Worm (Caenorhabditis elegans) whole organism, L1 larva: Measurements from ENCODE around the gene srh-19.
A peak's percentile ranks its signal among the peaks of the same experiment; 100 is the strongest.

ENCODE experiments used
- F16B12.6 ChIP-seq: fragments of 150-350 bp; optimal IDR thresholded peaks from 2 replicates; lab custom pipeline; 2014; ENCODE audit warnings: missing biosample characterization, missing genetic modification characterization
- Y116A8C.19 ChIP-seq: sonication (generic microtip); optimal IDR thresholded peaks from 2 replicates; lab custom pipeline; 2016; ENCODE audit warnings: missing compliant biosample characterization, missing genetic modification characterization, borderline replicate concordance
- aly-2 ChIP-seq: fragments of 150-350 bp; optimal IDR thresholded peaks from 2 replicates; lab custom pipeline; 2014; ENCODE audit warnings: missing biosample characterization, missing genetic modification characterization
- blmp-1 ChIP-seq: fragments of 150-350 bp; optimal IDR thresholded peaks from 2 replicates; lab custom pipeline; 2014; ENCODE audit warnings: missing biosample characterization, missing genetic modification characterization
- ceh-88 ChIP-seq: fragments of 200-800 bp; sonication (Bioruptor generic); IDR thresholded peaks from 2 replicates; pipeline ENCODE4 v1.3.6; 2022; ENCODE audit warnings: missing genetic modification characterization, missing compliant biosample characterization
- dpl-1 ChIP-seq, 3 experiments: fragments of 150-350 bp in 2 of 3; sonication (generic microtip) in 1 of 3; optimal IDR thresholded peaks; 2 replicates each; lab custom pipeline; 2014 to 2017; ENCODE audit warnings: missing biosample characterization in 3 of 3, missing genetic modification characterization in 3 of 3, missing genetic modification reagents in 3 of 3
- efl-3 ChIP-seq: fragments of 200-800 bp; sonication (Bioruptor generic); optimal IDR thresholded peaks from 2 replicates; lab custom pipeline; 2018; ENCODE audit warnings: mild to moderate bottlenecking, missing genetic modification characterization, missing compliant biosample characterization
- egl-13 ChIP-seq: sonication (generic microtip); optimal IDR thresholded peaks from 2 replicates; lab custom pipeline; 2016; ENCODE audit warnings: missing genotype, missing genetic modification reagents, missing genetic modification characterization, missing compliant biosample characterization
- elt-3 ChIP-seq, 6 experiments: fragments of 150-350 bp in 1 of 6; sonication (generic microtip); optimal IDR thresholded peaks; 2 replicates each; lab custom pipeline; 2017 to 2018; ENCODE audit warnings: missing biosample characterization in 6 of 6, missing genetic modification characterization in 6 of 6, inconsistent platforms in 1 of 6
- fkh-8 ChIP-seq: sonication (generic microtip); optimal IDR thresholded peaks from 2 replicates; lab custom pipeline; 2016; ENCODE audit warnings: mild to moderate bottlenecking, missing genetic modification characterization, missing compliant biosample characterization
- grh-1 ChIP-seq: fragments of 200-800 bp; sonication (Bioruptor generic); IDR thresholded peaks from 2 replicates; pipeline ENCODE4 v1.3.6; 2022; ENCODE audit warnings: missing genetic modification reagents, missing genetic modification characterization, missing compliant biosample characterization
- hlh-17 ChIP-seq: fragments of 200-800 bp; sonication (Bioruptor generic); optimal IDR thresholded peaks from 2 replicates; lab custom pipeline; 2018; ENCODE audit warnings: missing genetic modification characterization, mild to moderate bottlenecking, missing compliant biosample characterization, moderate library complexity, borderline replicate concordance
- hlh-4 ChIP-seq: sonication (generic microtip); optimal IDR thresholded peaks from 2 replicates; lab custom pipeline; 2016; ENCODE audit warnings: mild to moderate bottlenecking, missing genetic modification characterization, missing compliant biosample characterization
- jun-1 ChIP-seq: fragments of 150-350 bp; optimal IDR thresholded peaks from 2 replicates; lab custom pipeline; 2014; ENCODE audit warnings: missing biosample characterization, missing genetic modification reagents, missing genetic modification characterization
- lin-13 ChIP-seq: fragments of 150-350 bp; optimal IDR thresholded peaks from 2 replicates; lab custom pipeline; 2014; ENCODE audit warnings: missing biosample characterization, missing genetic modification reagents, missing genetic modification characterization
- lin-14 ChIP-seq: fragments of 200-800 bp; sonication (Bioruptor generic); optimal IDR thresholded peaks from 2 replicates; lab custom pipeline; 2018; ENCODE audit warnings: mild to moderate bottlenecking, missing genetic modification characterization, moderate library complexity, missing compliant biosample characterization
- lin-39 ChIP-seq: fragments of 150-350 bp; optimal IDR thresholded peaks from 2 replicates; lab custom pipeline; 2014; ENCODE audit warnings: missing biosample characterization, missing genetic modification reagents, missing genetic modification characterization
- lsy-2 ChIP-seq, 2 experiments: fragments of 150-350 bp; optimal IDR thresholded peaks; 2 replicates each; lab custom pipeline; 2014; ENCODE audit warnings: missing biosample characterization in 2 of 2, missing genetic modification characterization in 2 of 2
- mab-9 ChIP-seq: fragments of 200-800 bp; sonication (Bioruptor generic); IDR thresholded peaks from 2 replicates; pipeline ENCODE4 v1.3.6; 2022; ENCODE audit warnings: missing genetic modification reagents, missing genetic modification characterization, missing compliant biosample characterization
- mdl-1 ChIP-seq, 2 experiments: fragments of 150-350 bp; optimal IDR thresholded peaks; 2 replicates each; lab custom pipeline; 2014 to 2017; ENCODE audit warnings: missing biosample characterization in 2 of 2, missing genetic modification characterization in 2 of 2, inconsistent platforms in 1 of 2
- mef-2 ChIP-seq: fragments of 150-350 bp; optimal IDR thresholded peaks from 2 replicates; lab custom pipeline; 2014; ENCODE audit warnings: missing biosample characterization, missing genetic modification characterization
- mep-1 ChIP-seq: fragments of 150-350 bp; optimal IDR thresholded peaks from 2 replicates; lab custom pipeline; 2014; ENCODE audit warnings: missing biosample characterization, missing genetic modification characterization
- nhr-12 ChIP-seq: sonication (generic microtip); optimal IDR thresholded peaks from 2 replicates; lab custom pipeline; 2017; ENCODE audit warnings: missing biosample characterization, missing genetic modification characterization
- nhr-19 ChIP-seq: fragments of 200-800 bp; sonication (Bioruptor generic); conservative IDR thresholded peaks from 2 replicates; pipeline ENCODE4 v1.3.6; 2022; ENCODE audit warnings: missing genetic modification characterization, missing compliant biosample characterization
- nhr-28 ChIP-seq: fragments of 150-350 bp; optimal IDR thresholded peaks from 2 replicates; lab custom pipeline; 2014; ENCODE audit warnings: missing biosample characterization, missing genetic modification characterization
- nhr-47 ChIP-seq: sonication (generic microtip); optimal IDR thresholded peaks from 2 replicates; lab custom pipeline; 2016; ENCODE audit warnings: mild to moderate bottlenecking, missing genetic modification characterization, moderate library complexity, missing compliant biosample characterization
- nhr-84 ChIP-seq: sonication (generic microtip); optimal IDR thresholded peaks from 2 replicates; lab custom pipeline; 2017; ENCODE audit warnings: missing biosample characterization, missing genetic modification characterization
- nhr-90 ChIP-seq: sonication (generic microtip); optimal IDR thresholded peaks from 2 replicates; lab custom pipeline; 2016; ENCODE audit warnings: mild to moderate bottlenecking, missing genetic modification characterization, missing compliant biosample characterization; ENCODE audit not compliant: poor library complexity
- pax-3 ChIP-seq: fragments of 200-800 bp; sonication (Bioruptor generic); optimal IDR thresholded peaks from 2 replicates; lab custom pipeline; 2018; ENCODE audit warnings: mild to moderate bottlenecking, missing genetic modification characterization, moderate library complexity, missing compliant biosample characterization
- rnt-1 ChIP-seq: sonication (generic microtip); optimal IDR thresholded peaks from 2 replicates; lab custom pipeline; 2016; ENCODE audit warnings: mild to moderate bottlenecking, missing genetic modification characterization, moderate library complexity, missing compliant biosample characterization
- snu-23 ChIP-seq: sonication (generic microtip); optimal IDR thresholded peaks from 2 replicates; lab custom pipeline; 2016; ENCODE audit warnings: missing genetic modification characterization, missing compliant biosample characterization
- sox-4 ChIP-seq: sonication (generic microtip); optimal IDR thresholded peaks from 2 replicates; lab custom pipeline; 2016; ENCODE audit warnings: missing genetic modification characterization, missing compliant biosample characterization
- sup-37 ChIP-seq: fragments of 200-800 bp; sonication (Bioruptor generic); optimal IDR thresholded peaks from 2 replicates; lab custom pipeline; 2018; ENCODE audit warnings: mild to moderate bottlenecking, missing genetic modification characterization, missing compliant biosample characterization
- tbx-2 ChIP-seq: sonication (generic microtip); optimal IDR thresholded peaks from 2 replicates; lab custom pipeline; 2016; ENCODE audit warnings: missing genetic modification characterization, missing compliant biosample characterization
- tlp-1 ChIP-seq: fragments of 150-350 bp; optimal IDR thresholded peaks from 2 replicates; lab custom pipeline; 2014; ENCODE audit warnings: missing biosample characterization, missing genetic modification characterization

srh-19 gene

ce11 chrX:1456350-1457080 is 43.6 kb downstream of the srh-19 start (continued):
- TF ChIP-seq nhr-47 (tag; lab: Kevin White, UChicago) (peak; percentile 39), rnt-1 (peak; percentile 61), pax-3 (no peak)

DNA sequence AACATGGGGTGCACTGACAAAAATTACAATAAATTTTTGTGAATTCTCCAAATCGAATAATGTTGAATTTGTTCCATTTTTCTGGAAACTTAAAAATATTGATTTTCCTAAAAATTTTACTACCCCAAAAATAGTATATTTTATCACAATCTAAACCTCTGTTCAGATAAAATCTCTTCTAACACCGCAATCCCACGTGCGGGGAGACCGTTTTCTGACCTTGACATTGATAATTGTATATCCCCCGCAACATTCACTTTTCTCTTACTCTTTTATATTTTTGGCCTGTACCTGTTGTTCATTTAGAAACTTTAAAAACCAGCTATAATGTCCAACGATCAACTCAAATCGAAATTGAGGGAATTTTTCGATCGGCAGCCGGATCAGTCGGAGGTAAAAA is 45.8 kb downstream of the srh-19 start, which contains the start of gene D1005.2:
Gene D1005.2, plus strand, starts transcription at position 230 of the 400 bp plus-strand sequence.
- TF ChIP-seq hlh-4 (tag; lab: Kevin White, UChicago): no peak
- TF ChIP-seq mep-1 (tag; lab: Kevin White, UChicago): peak; percentile 6
- TF ChIP-seq lin-14 (GFP tag; lab: Kevin White, UChicago): peak; percentile 37
- TF ChIP-seq sup-37 (GFP tag; lab: Kevin White, UChicago): no peak
- no peak for TF ChIP-seq tlp-1 (tag; lab: Kevin White, UChicago)
- TF ChIP-seq nhr-28 (tag; lab: Kevin White, UChicago): no peak
- TF ChIP-seq snu-23 (GFP tag; lab: Kevin White, UChicago): no peak
- TF ChIP-seq F16B12.6 (tag; lab: Kevin White, UChicago): no peak
- no peak for TF ChIP-seq hlh-17 (GFP tag; lab: Kevin White, UChicago)
- TF ChIP-seq elt-3 (tag; optimal IDR thresholded peaks at IDR 0.05; lab: Kevin White, UChicago): peak in 3 of 6 experiments; percentile 6 to 56 (median 37)
- TF ChIP-seq mef-2: no peak
- no peak for TF ChIP-seq lin-39 (tag; lab: Kevin White, UChicago)
- TF ChIP-seq sox-4: no peak
- TF ChIP-seq blmp-1: peak; percentile 93
- TF ChIP-seq Y116A8C.19 (tag; lab: Kevin White, UChicago): no peak
- peak in 1 of 2 experiments; percentile 32 for TF ChIP-seq mdl-1 (tag; optimal IDR thresholded peaks at IDR 0.05; lab: Kevin White, UChicago)
- TF ChIP-seq jun-1 (tag; lab: Kevin White, UChicago): no peak
- TF ChIP-seq nhr-19: no peak
- TF ChIP-seq nhr-12 (tag; lab: Kevin White, UChicago): no peak
- no peak for TF ChIP-seq dpl-1 (GFP tag; optimal IDR thresholded peaks at IDR 0.05; lab: Kevin White, UChicago)
- TF ChIP-seq nhr-84 (tag; lab: Kevin White, UChicago): no peak
- TF ChIP-seq aly-2 (tag; lab: Kevin White, UChicago): no peak
- TF ChIP-seq fkh-8 (tag; lab: Kevin White, UChicago): no peak
- TF ChIP-seq egl-13 (tag; lab: Kevin White, UChicago): no peak

ce11 chrX:1459756-1460155 is 46.8 kb downstream of the srh-19 start:
- peak; percentile 51 for TF ChIP-seq blmp-1
- TF ChIP-seq lsy-2 (tag; optimal IDR thresholded peaks at IDR 0.05; lab: Kevin White, UChicago): no peak

DNA sequence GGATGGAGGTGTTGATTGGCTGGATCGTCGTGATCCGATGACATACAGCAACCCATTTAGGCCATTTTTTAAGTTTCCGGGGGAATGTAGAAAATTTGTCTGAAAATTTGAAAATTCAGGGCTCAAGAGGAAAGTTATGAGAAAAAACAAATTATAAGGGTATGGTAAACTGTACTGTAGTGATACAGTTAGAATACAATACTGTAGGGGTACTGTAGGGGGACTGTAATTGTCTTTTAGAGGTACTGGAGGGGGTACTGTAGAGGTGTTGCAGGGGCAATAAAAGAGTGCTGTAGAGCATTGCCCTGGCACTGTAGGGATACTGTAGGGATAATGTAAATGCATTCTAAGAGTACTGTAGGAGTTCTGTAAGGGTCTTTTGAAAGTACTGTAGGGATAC is 51.8 kb downstream of the srh-19 start, which contains the start of gene D1005.6:
Gene D1005.6, minus strand, starts transcription at position 101 of the 400 bp plus-strand sequence.
- TF ChIP-seq efl-3: no peak
- TF ChIP-seq mab-9 (GFP tag; lab: Robert Waterston, UW): no peak
- no peak for TF ChIP-seq tbx-2
- no peak for TF ChIP-seq mdl-1 (tag; optimal IDR thresholded peaks at IDR 0.05; lab: Kevin White, UChicago)
- no peak for TF ChIP-seq lin-13
- no peak for TF ChIP-seq grh-1 (GFP tag; lab: Robert Waterston, UW)
- TF ChIP-seq nhr-90: no peak
- no peak for TF ChIP-seq ceh-88 (GFP tag; lab: Robert Waterston, UW)
- TF ChIP-seq, all 84 proteins: peak for 0
